Fruit fly (Drosophila melanogaster) whole organism, embryonic: ENCODE data around the gene RabX6.

Experiments
- Abd-B ChIP-seq: fragments of 200-800 bp; sonication (Bioruptor generic); optimal IDR thresholded peaks from 2 replicates; lab custom pipeline; 2018; ENCODE audit warnings: missing biosample characterization, mild to moderate bottlenecking, missing genetic modification characterization, moderate library complexity
- Adf1 ChIP-seq: fragments of 200-800 bp; sonication (Bioruptor generic); IDR thresholded peaks from 2 replicates; pipeline ENCODE4 v1.3.6; 2022; ENCODE audit warnings: missing biosample characterization, missing genetic modification characterization
- Antp ChIP-seq: fragments of 200-800 bp; sonication (Bioruptor generic); optimal IDR thresholded peaks from 3 replicates; lab custom pipeline; 2016; ENCODE audit warnings: missing biosample characterization, missing genetic modification characterization
- Bteb2 ChIP-seq: fragments of 200-800 bp; sonication (Bioruptor generic); optimal IDR thresholded peaks from 2 replicates; lab custom pipeline; 2016; ENCODE audit warnings: missing biosample characterization, missing genetic modification characterization
- C15 ChIP-seq: fragments of 200-800 bp; sonication (Bioruptor generic); IDR thresholded peaks from 3 replicates; pipeline ENCODE4 v1.3.6; 2022; ENCODE audit warnings: missing biosample characterization, missing genetic modification characterization
- CG10543 ChIP-seq: fragments of 200-800 bp; sonication (Bioruptor generic); optimal IDR thresholded peaks from 3 replicates; lab custom pipeline; 2017; ENCODE audit warnings: missing biosample characterization, mild to moderate bottlenecking, missing genetic modification characterization, moderate library complexity
- CG11093 ChIP-seq: fragments of 200-800 bp; sonication (Bioruptor generic); IDR thresholded peaks from 3 replicates; pipeline ENCODE4 v1.3.6; 2022; ENCODE audit warnings: missing biosample characterization, missing genetic modification characterization
- CG15011 ChIP-seq: fragments of 200-800 bp; sonication (Bioruptor generic); optimal IDR thresholded peaks from 3 replicates; lab custom pipeline; 2018; ENCODE audit warnings: missing biosample characterization, mild to moderate bottlenecking, missing genetic modification characterization
- CG17612 ChIP-seq: fragments of 200-800 bp; sonication (Bioruptor generic); IDR thresholded peaks from 2 replicates; pipeline ENCODE4 v1.3.6; 2022; ENCODE audit warnings: missing biosample characterization, missing genetic modification characterization
- CG1792 ChIP-seq: fragments of 200-800 bp; sonication (Bioruptor generic); optimal IDR thresholded peaks from 2 replicates; lab custom pipeline; 2016; ENCODE audit warnings: missing biosample characterization, missing genetic modification characterization
- CG1832 ChIP-seq: fragments of 200-800 bp; sonication (Bioruptor generic); optimal IDR thresholded peaks from 2 replicates; lab custom pipeline; 2017; ENCODE audit warnings: missing biosample characterization, mild to moderate bottlenecking, missing genetic modification characterization, inconsistent platforms
- CG30431 ChIP-seq: fragments of 200-800 bp; sonication (Bioruptor generic); optimal IDR thresholded peaks from 2 replicates; lab custom pipeline; 2017; ENCODE audit warnings: missing biosample characterization, missing genetic modification characterization
- CG3065 ChIP-seq: fragments of 200-800 bp; sonication (Bioruptor generic); optimal IDR thresholded peaks from 2 replicates; lab custom pipeline; 2016; ENCODE audit warnings: missing biosample characterization, missing genetic modification characterization
- CG31224 ChIP-seq: fragments of 200-800 bp; sonication (Bioruptor generic); IDR thresholded peaks from 2 replicates; pipeline ENCODE4 v1.3.6; 2022; ENCODE audit warnings: missing biosample characterization, missing genetic modification characterization
- CG32532 ChIP-seq: fragments of 200-800 bp; sonication (Bioruptor generic); IDR thresholded peaks from 2 replicates; pipeline ENCODE4 v1.3.6; 2022; ENCODE audit warnings: missing biosample characterization, missing genetic modification characterization
- CG33557 ChIP-seq: fragments of 200-800 bp; sonication (Bioruptor generic); optimal IDR thresholded peaks from 2 replicates; lab custom pipeline; 2019; ENCODE audit warnings: missing biosample characterization, mild to moderate bottlenecking, missing genetic modification characterization, moderate library complexity
- CG4617 ChIP-seq: fragments of 200-800 bp; sonication (Bioruptor generic); optimal IDR thresholded peaks from 3 replicates; lab custom pipeline; 2016; ENCODE audit warnings: missing biosample characterization, missing genetic modification characterization, borderline replicate concordance
- CG4730 ChIP-seq: fragments of 200-800 bp; sonication (Bioruptor generic); IDR thresholded peaks from 2 replicates; pipeline ENCODE4 v1.3.6; 2022; ENCODE audit warnings: missing biosample characterization, missing genetic modification characterization
- CG5180 ChIP-seq: fragments of 200-800 bp; sonication (Bioruptor generic); optimal IDR thresholded peaks from 3 replicates; lab custom pipeline; 2017; ENCODE audit warnings: missing biosample characterization, missing genetic modification characterization, mild to moderate bottlenecking, moderate library complexity, missing genetic modification reagents
- CG6654 ChIP-seq: fragments of 200-800 bp; sonication (Bioruptor generic); optimal IDR thresholded peaks from 2 replicates; lab custom pipeline; 2017; ENCODE audit warnings: missing biosample characterization, mild to moderate bottlenecking, missing genetic modification characterization
- CG6765 ChIP-seq: fragments of 200-800 bp; sonication (Bioruptor generic); optimal IDR thresholded peaks from 3 replicates; lab custom pipeline; 2017; ENCODE audit warnings: missing biosample characterization, mild to moderate bottlenecking, missing genetic modification characterization
- CG6813 ChIP-seq: fragments of 200-800 bp; sonication (Bioruptor generic); optimal IDR thresholded peaks from 2 replicates; lab custom pipeline; 2017; ENCODE audit warnings: missing biosample characterization, missing genetic modification characterization, mild to moderate bottlenecking, moderate library complexity, missing genetic modification reagents
- CG8765 ChIP-seq: fragments of 200-800 bp; sonication (Bioruptor generic); IDR thresholded peaks from 2 replicates; pipeline ENCODE4 v1.3.6; 2022; ENCODE audit warnings: missing biosample characterization, missing genetic modification characterization
- CG8944 ChIP-seq: fragments of 200-800 bp; sonication (Bioruptor generic); optimal IDR thresholded peaks from 3 replicates; lab custom pipeline; 2016; ENCODE audit warnings: missing biosample characterization, missing genetic modification characterization
- CG9437 ChIP-seq: fragments of 200-800 bp; sonication (Bioruptor generic); optimal IDR thresholded peaks from 2 replicates; lab custom pipeline; 2018; ENCODE audit warnings: missing biosample characterization, mild to moderate bottlenecking, missing genetic modification characterization
- D19B ChIP-seq: fragments of 200-800 bp; sonication (Bioruptor generic); optimal IDR thresholded peaks from 2 replicates; lab custom pipeline; 2017; ENCODE audit warnings: missing biosample characterization, mild to moderate bottlenecking, missing genetic modification characterization
- Dbx ChIP-seq: fragments of 200-800 bp; sonication (Bioruptor generic); IDR thresholded peaks from 3 replicates; pipeline ENCODE4 v1.3.6; 2022; ENCODE audit warnings: missing biosample characterization, missing genetic modification characterization
- HmgD ChIP-seq: fragments of 200-800 bp; sonication (Bioruptor generic); optimal IDR thresholded peaks from 3 replicates; lab custom pipeline; 2016; ENCODE audit warnings: missing biosample characterization, missing genetic modification characterization
- Hr3 ChIP-seq: fragments of 200-800 bp; sonication (Bioruptor generic); optimal IDR thresholded peaks from 3 replicates; lab custom pipeline; 2016; ENCODE audit warnings: missing biosample characterization, missing genetic modification characterization
- Lhr ChIP-seq: fragments of 200-800 bp; sonication (Bioruptor generic); optimal IDR thresholded peaks from 3 replicates; lab custom pipeline; 2017; ENCODE audit warnings: mild to moderate bottlenecking, missing biosample characterization, missing genetic modification reagents, missing genetic modification characterization
- NC2β ChIP-seq: fragments of 200-800 bp; sonication (Bioruptor generic); optimal IDR thresholded peaks from 2 replicates; lab custom pipeline; 2016; ENCODE audit warnings: missing biosample characterization, missing genetic modification characterization
- Ptx1 ChIP-seq: fragments of 200-800 bp; sonication (Bioruptor generic); IDR thresholded peaks from 2 replicates; pipeline ENCODE4 v1.3.6; 2022; ENCODE audit warnings: missing biosample characterization, missing genetic modification characterization
- Sry-δ ChIP-seq: fragments of 200-800 bp; sonication (Bioruptor generic); optimal IDR thresholded peaks from 2 replicates; lab custom pipeline; 2016; ENCODE audit warnings: missing biosample characterization, missing genetic modification characterization
- ara ChIP-seq: fragments of 200-800 bp; sonication (Bioruptor generic); IDR thresholded peaks from 2 replicates; pipeline ENCODE4 v1.3.6; 2022; ENCODE audit warnings: missing biosample characterization, missing genetic modification characterization
- bbx ChIP-seq: fragments of 200-800 bp; sonication (Bioruptor generic); IDR thresholded peaks from 2 replicates; pipeline ENCODE4 v1.3.6; 2022; ENCODE audit warnings: missing biosample characterization, missing genetic modification characterization; ENCODE audit not compliant: partially characterized antibody
- chm ChIP-seq: fragments of 200-800 bp; sonication (Bioruptor generic); IDR thresholded peaks from 2 replicates; pipeline ENCODE4 v1.3.6; 2022; ENCODE audit warnings: missing biosample characterization, missing genetic modification characterization
- chn ChIP-seq: fragments of 200-800 bp; sonication (Bioruptor generic); optimal IDR thresholded peaks from 2 replicates; lab custom pipeline; 2016; ENCODE audit warnings: missing biosample characterization, missing genetic modification characterization
- esg ChIP-seq: fragments of 200-800 bp; sonication (Bioruptor generic); conservative IDR thresholded peaks from 2 replicates; pipeline ENCODE4 v1.3.6; 2022; ENCODE audit warnings: missing biosample characterization, missing genetic modification characterization
- gcm2 ChIP-seq: fragments of 200-800 bp; sonication (Bioruptor generic); optimal IDR thresholded peaks from 2 replicates; lab custom pipeline; 2016; ENCODE audit warnings: missing biosample characterization, missing genetic modification characterization
- maf-S ChIP-seq: fragments of 200-800 bp; sonication (Bioruptor generic); optimal IDR thresholded peaks from 2 replicates; lab custom pipeline; 2016; ENCODE audit warnings: missing biosample characterization, missing genetic modification characterization
- mirr ChIP-seq: fragments of 200-800 bp; sonication (Bioruptor generic); optimal IDR thresholded peaks from 3 replicates; lab custom pipeline; 2018; ENCODE audit warnings: missing biosample characterization, mild to moderate bottlenecking, missing genetic modification characterization
- pfk ChIP-seq: fragments of 200-800 bp; sonication (Bioruptor generic); optimal IDR thresholded peaks from 2 replicates; lab custom pipeline; 2018; ENCODE audit warnings: missing biosample characterization, mild to moderate bottlenecking, missing genetic modification characterization, moderate library complexity
- pho ChIP-seq: fragments of 200-800 bp; sonication (Bioruptor generic); optimal IDR thresholded peaks from 2 replicates; lab custom pipeline; 2016; ENCODE audit warnings: missing biosample characterization, missing genetic modification characterization
- pnt ChIP-seq: fragments of 200-800 bp; sonication (Bioruptor generic); optimal IDR thresholded peaks from 3 replicates; lab custom pipeline; 2016; ENCODE audit warnings: missing biosample characterization, missing genetic modification characterization
- sc ChIP-seq, 3 experiments: fragments of >200 bp in 2 of 3; fragments of 200-800 bp in 1 of 3; sonication (Bioruptor generic) in 1 of 3; optimal IDR thresholded peaks; 2 replicates in 2 of 3; 3 replicates in 1 of 3; lab custom pipeline; 2017; ENCODE audit warnings: mild to moderate bottlenecking in 1 of 3, missing biosample characterization in 1 of 3, missing genetic modification characterization in 1 of 3, missing genetic modification reagents in 1 of 3
- stc ChIP-seq: fragments of 200-800 bp; sonication (Bioruptor generic); IDR thresholded peaks from 2 replicates; pipeline ENCODE4 v1.3.6; 2022; ENCODE audit warnings: missing biosample characterization, missing genetic modification characterization
- sug ChIP-seq: fragments of 200-800 bp; optimal IDR thresholded peaks from 2 replicates; lab custom pipeline; 2019; ENCODE audit warnings: missing biosample characterization, mild to moderate bottlenecking, missing genetic modification characterization, moderate library complexity
- tap ChIP-seq: fragments of 200-800 bp; optimal IDR thresholded peaks from 3 replicates; lab custom pipeline; 2019; ENCODE audit warnings: missing biosample characterization, mild to moderate bottlenecking, missing genetic modification characterization, moderate library complexity
- zfh1 ChIP-seq: fragments of 200-800 bp; sonication (Bioruptor generic); IDR thresholded peaks from 3 replicates; pipeline ENCODE4 v1.3.6; 2022; ENCODE audit warnings: missing biosample characterization, missing genetic modification characterization
- zfh2 ChIP-seq: fragments of 200-800 bp; sonication (Bioruptor generic); optimal IDR thresholded peaks from 2 replicates; lab custom pipeline; 2016; ENCODE audit warnings: missing biosample characterization, missing genetic modification characterization

RabX6 gene

DNA sequence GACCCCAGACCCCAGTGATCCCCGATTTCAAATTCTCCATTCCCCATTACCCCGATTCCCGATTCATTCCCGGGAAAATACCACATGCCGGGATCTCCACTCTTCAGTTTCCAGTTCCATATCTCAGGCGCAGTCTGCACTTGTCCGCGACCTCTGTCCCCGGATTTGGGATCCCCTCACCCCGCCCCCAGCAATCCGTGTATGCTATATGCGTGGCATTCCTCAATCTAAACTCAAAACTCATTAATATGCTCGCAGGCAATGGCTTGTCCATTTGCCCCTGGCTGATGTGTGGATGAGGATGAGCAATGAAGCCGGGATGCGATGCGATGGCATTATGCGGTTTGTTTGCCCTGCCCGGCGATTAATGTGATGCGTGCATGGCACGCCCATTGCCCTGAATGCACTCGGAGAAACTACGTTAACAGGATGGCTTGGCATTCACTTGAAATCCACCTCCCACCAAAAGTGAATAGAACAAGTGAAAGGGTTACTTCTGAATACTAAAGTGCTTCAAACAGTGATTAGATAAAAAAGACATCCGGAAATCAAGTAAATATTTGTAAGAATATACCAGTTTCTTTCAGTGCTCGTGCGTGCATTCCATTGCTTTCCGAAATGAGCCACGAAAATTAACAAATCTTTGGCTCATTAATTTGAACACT is 35.3 kb downstream of the RabX6 start (continued):
- TF ChIP-seq tap (peak; percentile 32), Dbx (GFP tag; lab: Robert Waterston, UW) (no peak), CG10543 (no peak), CG6654 (GFP tag; lab: Kevin White, UChicago) (peak; percentile 8), ara (GFP tag; lab: Robert Waterston, UW) (peak; percentile 96), C15 (GFP tag; lab: Robert Waterston, UW) (no peak), pho (GFP tag; lab: Kevin White, UChicago) (no peak), D19B (GFP tag; lab: Kevin White, UChicago) (no peak), CG32532 (GFP tag; lab: Robert Waterston, UW) (no peak), mirr (GFP tag; lab: Kevin White, UChicago) (no peak), bbx (GFP tag; lab: Robert Waterston, UW) (no peak), Ptx1 (GFP tag; lab: Robert Waterston, UW) (peak; percentile 62), CG17612 (GFP tag; lab: Robert Waterston, UW) (no peak; the same call in 1 of the 2 replicates), zfh2 (no peak), CG3065 (GFP tag; lab: Kevin White, UChicago) (peak; percentile 96), CG1792 (GFP tag; lab: Kevin White, UChicago) (peak; percentile 50), gcm2 (GFP tag; lab: Kevin White, UChicago) (peak; percentile 20), CG8765 (GFP tag; lab: Robert Waterston, UW) (peak; percentile 97), CG30431 (GFP tag; lab: Kevin White, UChicago) (peak; percentile 92), Abd-B (GFP tag; lab: Kevin White, UChicago) (peak; percentile 66), zfh1 (GFP tag; lab: Robert Waterston, UW) (peak; percentile 98), maf-S (peak; percentile 66), esg (GFP tag; lab: Robert Waterston, UW) (peak; percentile 60), CG11093 (GFP tag; lab: Robert Waterston, UW) (peak; percentile 66; the same call in 2 of the 3 replicates), CG4617 (GFP tag; lab: Kevin White, UChicago) (peak; percentile 50), chn (peak; percentile 94), Sry-δ (GFP tag; lab: Kevin White, UChicago) (peak; percentile 33), CG15011 (no peak), stc (GFP tag; lab: Robert Waterston, UW) (peak; percentile 42; the same call in 1 of the 2 replicates), chm (peak; percentile 94), Hr3 (GFP tag; lab: Kevin White, UChicago) (peak; percentile 72), sc (optimal IDR thresholded peaks at IDR 0.05; lab: Kevin White, UChicago) (no peak), sc (GFP tag; optimal IDR thresholded peaks at IDR 0.05; lab: Kevin White, UChicago) (peak; percentile 87), Lhr (GFP tag; lab: Kevin White, UChicago) (peak; percentile 49), CG6765 (GFP tag; lab: Kevin White, UChicago) (no peak), CG4730 (peak; percentile 65), CG9437 (GFP tag; lab: Kevin White, UChicago) (peak; percentile 25), sug (tag; lab: Kevin White, UChicago) (no peak), CG5180 (peak; percentile 0), CG6813 (GFP tag; lab: Kevin White, UChicago) (peak; percentile 73), Antp (GFP tag; lab: Kevin White, UChicago) (peak; percentile 62), pfk (no peak), pnt (GFP tag; lab: Kevin White, UChicago) (peak; percentile 89), CG33557 (GFP tag; lab: Kevin White, UChicago) (peak; percentile 84), CG31224 (GFP tag; lab: Robert Waterston, UW) (no peak), Bteb2 (GFP tag; lab: Kevin White, UChicago) (no peak), CG8944 (peak; percentile 86), NC2β (GFP tag; lab: Kevin White, UChicago) (peak; percentile 87), HmgD (GFP tag; lab: Kevin White, UChicago) (peak; percentile 18), Adf1 (GFP tag; lab: Robert Waterston, UW) (no peak), CG1832 (no peak)
